Worm (Caenorhabditis elegans) whole organism, early embryonic: ENCODE measurements around the gene C28H8.2.

Experiments
- B0310.2 ChIP-seq: sonication (generic microtip); optimal IDR thresholded peaks from 2 replicates; lab custom pipeline; 2016; ENCODE audit warnings: mild to moderate bottlenecking, missing genetic modification characterization, missing compliant biosample characterization
- F13C5.2 ChIP-seq: sonication (generic microtip); optimal IDR thresholded peaks from 2 replicates; lab custom pipeline; 2017; ENCODE audit warnings: mild to moderate bottlenecking, missing genetic modification characterization, inconsistent platforms, missing compliant biosample characterization
- aly-1 ChIP-seq: sonication (generic microtip); optimal IDR thresholded peaks from 2 replicates; lab custom pipeline; 2016; ENCODE audit warnings: missing genetic modification characterization, missing compliant biosample characterization
- ama-1 ChIP-seq: fragments of 150-350 bp; optimal IDR thresholded peaks from 2 replicates; lab custom pipeline; 2014
- ceh-13 ChIP-seq: fragments of 200-800 bp; sonication (Bioruptor generic); optimal IDR thresholded peaks from 2 replicates; lab custom pipeline; 2018; ENCODE audit warnings: mild to moderate bottlenecking, missing genetic modification characterization, missing compliant biosample characterization
- ceh-36 ChIP-seq: sonication (generic microtip); optimal IDR thresholded peaks from 2 replicates; lab custom pipeline; 2016; ENCODE audit warnings: missing genetic modification characterization, inconsistent platforms, missing compliant biosample characterization
- ets-7 ChIP-seq: sonication (generic microtip); optimal IDR thresholded peaks from 2 replicates; lab custom pipeline; 2016; ENCODE audit warnings: missing genotype, missing genetic modification characterization, missing compliant biosample characterization
- flt-1 ChIP-seq: fragments of 200-800 bp; sonication (Bioruptor generic); IDR thresholded peaks from 2 replicates; pipeline ENCODE4 v1.3.6; 2022; ENCODE audit warnings: missing genetic modification characterization, missing compliant biosample characterization
- hmbx-1 ChIP-seq: sonication (generic microtip); optimal IDR thresholded peaks from 2 replicates; lab custom pipeline; 2016; ENCODE audit warnings: mild to moderate bottlenecking, missing genetic modification characterization, missing compliant biosample characterization
- hmg-4 ChIP-seq: fragments of 200-800 bp; sonication (Bioruptor generic); optimal IDR thresholded peaks from 2 replicates; lab custom pipeline; 2018; ENCODE audit warnings: mild to moderate bottlenecking, missing genetic modification characterization, missing compliant biosample characterization
- hnd-1 ChIP-seq: sonication (generic microtip); optimal IDR thresholded peaks from 2 replicates; lab custom pipeline; 2016; ENCODE audit warnings: missing genetic modification characterization, missing compliant biosample characterization
- pes-1 ChIP-seq: fragments of 200-800 bp; sonication (Bioruptor generic); IDR thresholded peaks from 2 replicates; pipeline ENCODE4 v1.3.6; 2022; ENCODE audit warnings: missing genetic modification reagents, missing genetic modification characterization, missing compliant biosample characterization
- scrt-1 ChIP-seq: fragments of 200-800 bp; sonication (Bioruptor generic); IDR thresholded peaks from 2 replicates; pipeline ENCODE4 v1.3.6; 2022; ENCODE audit warnings: missing genetic modification characterization, missing compliant biosample characterization
- sea-1 ChIP-seq: fragments of 200-800 bp; sonication (Bioruptor generic); conservative IDR thresholded peaks from 2 replicates; pipeline ENCODE4 v1.3.6; 2022; ENCODE audit warnings: missing genetic modification characterization, missing compliant biosample characterization
- tbx-11 ChIP-seq: fragments of 200-800 bp; sonication (Bioruptor generic); IDR thresholded peaks from 2 replicates; pipeline ENCODE4 v1.3.6; 2022; ENCODE audit warnings: missing genetic modification characterization, missing compliant biosample characterization
- tbx-37 ChIP-seq: fragments of 200-800 bp; sonication (Bioruptor generic); conservative IDR thresholded peaks from 2 replicates; pipeline ENCODE4 v1.3.6; 2022; ENCODE audit warnings: missing genetic modification reagents, missing genetic modification characterization, missing compliant biosample characterization
- tra-4 ChIP-seq: sonication (generic microtip); optimal IDR thresholded peaks from 2 replicates; lab custom pipeline; 2017; ENCODE audit warnings: missing genetic modification characterization, missing compliant biosample characterization

The C28H8.2 gene

ce11 chrIII:5914717-5915116 is 5.4 kb upstream of the C28H8.2 start:
- no peak for TF ChIP-seq ceh-13
- no peak for TF ChIP-seq scrt-1
- TF ChIP-seq ets-7 (tag; lab: Kevin White, UChicago): no peak
- no peak for TF ChIP-seq pes-1 (GFP tag; lab: Robert Waterston, UW)
- no peak for TF ChIP-seq sea-1 (GFP tag; lab: Robert Waterston, UW)
- no peak for TF ChIP-seq flt-1 (GFP tag; lab: Robert Waterston, UW)
- TF ChIP-seq ceh-36 (tag; lab: Kevin White, UChicago): no peak
- peak; percentile 23 for TF ChIP-seq aly-1 (tag; lab: Kevin White, UChicago)

ce11 chrIII:5915926-5916325 is 4.2 kb upstream of the C28H8.2 start:
- TF ChIP-seq hmg-4 (GFP tag; lab: Kevin White, UChicago): no peak

- TF ChIP-seq hmg-4 (GFP tag; lab: Kevin White, UChicago) (no peak), aly-1 (tag; lab: Kevin White, UChicago) (no peak), hmbx-1 (tag; lab: Kevin White, UChicago) (no peak), tbx-11 (no peak), ama-1 (lab: Kevin White, UChicago) (no peak), ceh-13 (no peak), flt-1 (GFP tag; lab: Robert Waterston, UW) (no peak), F13C5.2 (tag; lab: Kevin White, UChicago) (no peak), ceh-36 (tag; lab: Kevin White, UChicago) (no peak), B0310.2 (tag; lab: Kevin White, UChicago) (no peak), hnd-1 (tag; lab: Kevin White, UChicago) (no peak), scrt-1 (no peak), pes-1 (GFP tag; lab: Robert Waterston, UW) (no peak), sea-1 (GFP tag; lab: Robert Waterston, UW) (no peak), tra-4 (tag; lab: Kevin White, UChicago) (no peak)
Measured at ce11 chrIII:5917365-5917958, 2.7 kb upstream of the C28H8.2 start.

DNA sequence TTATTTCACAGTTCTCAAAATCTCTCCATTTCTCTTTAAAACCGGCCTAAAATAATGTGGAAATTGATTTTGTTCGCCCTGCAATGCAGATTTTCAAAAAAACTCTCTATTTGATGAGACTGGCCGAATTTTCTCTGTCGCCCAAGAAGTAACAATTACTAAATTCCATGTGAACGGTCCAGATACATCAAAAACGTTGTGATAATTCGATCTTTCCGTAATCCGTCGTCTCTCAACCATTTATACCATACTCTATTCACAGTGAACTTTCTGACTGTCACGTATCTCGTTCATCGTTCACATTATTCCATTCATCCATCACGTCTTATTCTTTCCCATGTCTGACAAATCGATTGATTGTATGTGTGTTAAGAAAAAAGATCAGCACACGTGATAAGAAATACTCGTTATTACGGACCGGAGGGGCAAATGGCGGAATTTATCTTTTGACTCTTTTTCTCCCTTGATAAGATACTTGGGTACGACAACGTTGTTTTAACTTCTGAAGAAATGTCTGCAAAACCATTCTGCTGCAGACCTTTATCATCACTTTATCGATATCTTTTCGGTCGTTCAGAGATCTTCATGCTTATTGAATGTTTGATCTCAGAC is 1.1 kb downstream of the C28H8.2 start:
- TF ChIP-seq ets-7 (tag; lab: Kevin White, UChicago) (no peak), tbx-37 (GFP tag; lab: Robert Waterston, UW) (no peak), B0310.2 (tag; lab: Kevin White, UChicago) (no peak), F13C5.2 (tag; lab: Kevin White, UChicago) (no peak), tbx-11 (no peak), ama-1 (lab: Kevin White, UChicago) (no peak), aly-1 (tag; lab: Kevin White, UChicago) (no peak), flt-1 (GFP tag; lab: Robert Waterston, UW) (no peak), scrt-1 (no peak)

DNA sequence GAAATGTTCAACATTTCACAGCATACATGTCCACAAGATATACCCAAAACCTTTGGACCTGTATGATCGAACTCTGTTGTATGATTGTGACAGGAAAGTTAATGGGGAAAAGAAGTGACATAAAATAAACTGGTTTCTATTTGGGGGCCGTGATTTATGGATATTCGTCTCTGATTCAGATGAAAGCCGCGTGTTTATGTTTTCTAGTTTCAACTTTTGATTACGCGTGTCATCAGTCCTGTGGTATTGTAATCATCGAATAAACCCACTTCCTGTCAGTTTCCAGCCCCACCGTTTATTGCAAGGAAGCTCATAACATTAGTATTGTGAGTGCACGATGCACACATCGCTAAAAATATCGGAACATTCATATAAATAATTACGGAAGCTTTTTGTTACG is 2.1 kb downstream of the C28H8.2 start:
- TF ChIP-seq ceh-13 (no peak), B0310.2 (tag; lab: Kevin White, UChicago) (no peak), flt-1 (GFP tag; lab: Robert Waterston, UW) (no peak), scrt-1 (no peak), pes-1 (GFP tag; lab: Robert Waterston, UW) (no peak), tbx-37 (GFP tag; lab: Robert Waterston, UW) (no peak), hnd-1 (tag; lab: Kevin White, UChicago) (no peak), ama-1 (lab: Kevin White, UChicago) (no peak), tra-4 (tag; lab: Kevin White, UChicago) (no peak), ets-7 (tag; lab: Kevin White, UChicago) (no peak), hmg-4 (GFP tag; lab: Kevin White, UChicago) (no peak), sea-1 (GFP tag; lab: Robert Waterston, UW) (no peak)

DNA sequence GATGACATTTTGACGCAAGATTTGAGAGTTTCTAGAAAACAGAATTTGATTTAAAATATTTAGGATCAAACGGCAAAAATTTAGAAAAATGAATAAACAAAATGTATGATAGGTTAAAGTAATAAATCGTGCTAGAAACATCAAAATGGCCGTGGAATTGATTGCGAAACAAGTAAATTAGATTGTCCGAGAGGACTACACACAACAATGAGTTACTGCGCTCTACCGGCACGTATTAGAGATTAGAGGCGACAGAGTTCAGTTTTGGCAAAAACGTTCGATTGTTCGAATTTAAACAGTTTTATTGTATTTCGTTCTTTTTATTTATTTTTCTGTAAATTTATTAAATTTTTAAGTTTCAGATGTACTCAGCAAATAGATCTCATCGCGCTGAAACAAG is 5.6 kb downstream of the C28H8.2 start, which contains the start of the genes dnc-2 and bcl-7:
Gene dnc-2, minus strand, starts transcription at position 33 of the 400 bp plus-strand sequence.
Gene bcl-7, plus strand, starts transcription at position 363 of the 400 bp plus-strand sequence.
- TF ChIP-seq ets-7 (tag; lab: Kevin White, UChicago) (no peak), hnd-1 (tag; lab: Kevin White, UChicago) (no peak), aly-1 (tag; lab: Kevin White, UChicago) (no peak), tra-4 (tag; lab: Kevin White, UChicago) (no peak), hmbx-1 (tag; lab: Kevin White, UChicago) (no peak), ceh-13 (no peak), sea-1 (GFP tag; lab: Robert Waterston, UW) (no peak), B0310.2 (tag; lab: Kevin White, UChicago) (no peak), hmg-4 (GFP tag; lab: Kevin White, UChicago) (no peak), ceh-36 (tag; lab: Kevin White, UChicago) (no peak), tbx-37 (GFP tag; lab: Robert Waterston, UW) (no peak), F13C5.2 (tag; lab: Kevin White, UChicago) (no peak), flt-1 (GFP tag; lab: Robert Waterston, UW) (no peak)

ce11 chrIII:5930659-5931058 is 10.5 kb downstream of the C28H8.2 start:
- TF ChIP-seq ceh-36 (tag; lab: Kevin White, UChicago) (no peak), ets-7 (tag; lab: Kevin White, UChicago) (no peak)
